Fruit fly (Drosophila melanogaster): ENCODE measurements around the gene CG9837.

CG9837 gene

dm6 chr3R:8769094-8769493 is 44.3 kb downstream of the CG9837 start, which contains the start of gene CG8236:
Gene CG8236, plus strand, starts transcription at chr3R:8769394.
- TF ChIP-seq CG7045 (GFP tag; optimal IDR thresholded peaks at IDR 0.05): no peak
- TF ChIP-seq CG11617 (GFP tag; optimal IDR thresholded peaks at IDR 0.05): no peak
- TF ChIP-seq cic (GFP tag; optimal IDR thresholded peaks at IDR 0.05): no peak

- no peak for TF ChIP-seq Crg-1 (GFP tag; optimal IDR thresholded peaks at IDR 0.05)
- no peak for TF ChIP-seq CG1620 (GFP tag; optimal IDR thresholded peaks at IDR 0.05)
- no peak for TF ChIP-seq Clk (GFP tag; optimal IDR thresholded peaks at IDR 0.05)
- no peak for TF ChIP-seq CG11617 (GFP tag; optimal IDR thresholded peaks at IDR 0.05)
- no peak for TF ChIP-seq CG33017 (tag; optimal IDR thresholded peaks at IDR 0.05)
- no peak for TF ChIP-seq tj (GFP tag; optimal IDR thresholded peaks at IDR 0.05)
- TF ChIP-seq toe (GFP tag; optimal IDR thresholded peaks at IDR 0.05): no peak
- TF ChIP-seq pad (GFP tag; optimal IDR thresholded peaks at IDR 0.05): no peak
- no peak for TF ChIP-seq CG7101 (tag; optimal IDR thresholded peaks at IDR 0.05)
- no peak for TF ChIP-seq Hr96 (GFP tag; optimal IDR thresholded peaks at IDR 0.05)
- TF ChIP-seq ovo (GFP tag; optimal IDR thresholded peaks at IDR 0.05): no peak
- TF ChIP-seq cnc (optimal IDR thresholded peaks at IDR 0.05): no peak
- no peak for TF ChIP-seq Mnt (GFP tag; optimal IDR thresholded peaks at IDR 0.05)
- TF ChIP-seq CG5204 (GFP tag; optimal IDR thresholded peaks at IDR 0.05): no peak
- TF ChIP-seq CG7045 (GFP tag; optimal IDR thresholded peaks at IDR 0.05): no peak
- no peak for TF ChIP-seq bab1 (GFP tag; optimal IDR thresholded peaks at IDR 0.05)
- no peak for TF ChIP-seq kay (GFP tag; ENCODE audit: borderline replicate concordance)
- no peak for TF ChIP-seq cic (GFP tag; optimal IDR thresholded peaks at IDR 0.05)
- no peak for TF ChIP-seq CG12768 (GFP tag; optimal IDR thresholded peaks at IDR 0.05)
- no peak for TF ChIP-seq CG14711 (tag; optimal IDR thresholded peaks at IDR 0.05)
Measured at dm6 chr3R:8767998-8768397, 45.4 kb downstream of the CG9837 start, which contains the start of the genes CG34135 and CG11768. Gene CG34135, minus strand, starts transcription at chr3R:8768191. Gene CG11768, minus strand, starts transcription at chr3R:8768200.
